Worm (Caenorhabditis elegans) whole organism, L4/young adult: ENCODE results near the gene stdh-2.

ENCODE experiments used
- dao-5 ChIP-seq: sonication (generic microtip); optimal IDR thresholded peaks from 2 replicates; lab custom pipeline; 2016; ENCODE audit warnings: missing genotype, missing genetic modification characterization, moderate library complexity, missing compliant biosample characterization
- him-1 ChIP-seq: sonication (generic microtip); optimal IDR thresholded peaks from 2 replicates; lab custom pipeline; 2016; ENCODE audit warnings: missing genotype, missing genetic modification reagents, missing genetic modification characterization, missing compliant biosample characterization

DNA sequence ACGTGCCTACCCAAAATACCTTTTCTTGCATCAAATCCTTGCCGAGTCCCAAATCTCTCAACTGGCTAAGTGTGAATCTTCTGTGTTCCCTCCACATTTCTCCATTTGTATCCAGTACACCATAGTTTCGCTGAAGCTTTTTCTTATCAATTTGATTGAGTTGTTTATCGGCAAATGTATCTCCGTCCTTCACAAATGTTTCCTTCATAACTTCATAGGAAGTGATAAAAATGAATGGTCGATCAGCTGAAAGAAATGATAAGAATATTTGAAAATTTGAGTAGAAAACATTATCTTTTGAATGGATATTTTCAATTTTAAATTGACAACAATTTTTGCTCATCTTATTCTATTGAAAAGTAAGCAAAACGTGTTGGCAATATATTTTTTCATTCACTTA, 48.9 kb upstream of the stdh-2 start:
- TF ChIP-seq him-1 (tag; lab: Kevin White, UChicago): no peak
- no peak for TF ChIP-seq dao-5
